Fruit fly (Drosophila melanogaster): ENCODE data around the gene HP1c.

The HP1c gene

DNA sequence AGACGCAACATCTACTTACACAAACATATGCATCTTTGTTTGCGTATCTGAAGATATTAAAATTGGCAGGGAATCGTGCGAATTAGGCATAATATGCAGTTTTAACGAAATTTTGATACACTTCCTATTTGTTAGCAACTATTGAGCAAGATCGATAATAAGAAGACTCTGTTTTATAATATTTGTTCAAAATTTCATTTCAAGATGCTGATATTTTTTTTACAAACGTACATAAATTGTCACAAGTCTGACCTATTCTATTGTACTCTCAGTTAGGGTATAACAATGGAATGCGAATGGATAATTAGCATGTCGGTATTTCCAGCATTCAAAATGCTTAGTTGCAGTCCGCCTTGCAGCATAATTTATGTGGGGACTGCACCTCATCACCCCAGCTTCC lies 17.6 kb upstream of the HP1c start:
- TF ChIP-seq CTCF (optimal IDR thresholded peaks at IDR 0.05) (no peak), CG8478 (optimal IDR thresholded peaks at IDR 0.05) (no peak)

DNA sequence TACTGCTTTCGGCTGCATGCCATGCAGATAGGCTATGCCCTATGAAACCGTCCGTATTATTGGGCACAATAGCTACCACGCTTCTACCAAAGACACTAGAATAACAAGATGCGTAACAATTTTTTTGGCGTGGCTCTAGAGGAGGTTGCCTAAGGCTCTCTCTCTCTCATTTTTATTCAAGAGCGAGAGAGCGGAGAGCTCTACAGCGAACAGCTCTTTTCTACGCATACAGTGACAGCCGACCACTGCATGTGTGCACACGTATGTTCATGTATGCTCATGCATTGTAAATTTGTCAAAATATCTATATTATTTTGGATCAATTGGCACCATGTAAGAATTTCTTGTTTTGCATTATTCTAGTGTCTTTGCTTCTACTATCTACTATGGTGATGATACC lies 12.4 kb upstream of the HP1c start:
- no peak for TF ChIP-seq CG8478 (optimal IDR thresholded peaks at IDR 0.05)
- TF ChIP-seq CTCF (optimal IDR thresholded peaks at IDR 0.05) = no peak

- no peak for TF ChIP-seq CG8478 (optimal IDR thresholded peaks at IDR 0.05)
- no peak for TF ChIP-seq CTCF (optimal IDR thresholded peaks at IDR 0.05)
Measured at dm6 chr3R:22733751-22734150, 11.7 kb upstream of the HP1c start, which contains the start of gene Takl2. Gene Takl2, minus strand, starts transcription at chr3R:22733851.

dm6 chr3R:22740930-22741329 lies 4.5 kb upstream of the HP1c start, which contains the start of the genes Dcr-1 and CG6985:
Gene Dcr-1, minus strand, starts transcription at chr3R:22741091.
Gene CG6985, plus strand, starts transcription at chr3R:22741150.
- TF ChIP-seq CTCF (optimal IDR thresholded peaks at IDR 0.05) (peak in 1 of 2 experiments; percentile 3), CG8478 (optimal IDR thresholded peaks at IDR 0.05) (no peak)

DNA sequence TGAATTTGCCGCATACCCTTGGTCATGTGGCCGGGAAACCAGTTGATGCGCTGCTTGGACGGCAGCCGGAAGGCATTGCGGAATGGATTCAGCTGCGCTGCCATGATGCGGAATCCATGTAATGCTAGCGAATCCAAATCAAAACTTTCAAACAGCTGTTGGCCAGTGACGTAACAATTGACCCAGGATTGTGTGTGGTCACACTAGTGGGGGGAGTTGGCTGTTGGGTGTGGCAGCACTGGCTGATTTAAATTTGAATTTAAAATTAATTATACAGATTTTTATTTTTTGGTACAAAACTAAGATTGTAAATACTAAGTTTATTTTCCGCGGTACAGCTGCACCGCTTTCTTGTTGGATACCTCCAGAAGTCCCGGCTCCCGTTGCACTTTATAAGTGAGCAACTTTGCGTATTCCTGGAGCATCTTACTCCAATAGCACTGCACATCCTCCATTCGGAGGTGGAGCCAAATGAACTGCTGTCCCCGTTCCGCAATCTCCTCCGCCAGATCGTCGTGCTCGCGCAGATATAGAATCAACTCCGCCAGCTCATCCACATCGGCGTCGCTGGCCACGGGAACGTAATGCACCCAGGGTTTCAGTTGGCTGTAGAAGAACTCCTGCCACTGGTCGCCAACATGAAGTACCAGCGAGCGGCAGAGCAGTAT lies 2.1 kb downstream of the HP1c start, which contains the start of gene CG17141:
CG17141 (minus strand) TSS at position 177 of the 668 bp plus-strand sequence.
- TF ChIP-seq CTCF (optimal IDR thresholded peaks at IDR 0.05) = no peak
- TF ChIP-seq CG8478 (optimal IDR thresholded peaks at IDR 0.05) = no peak

dm6 chr3R:22748956-22749355 lies 3.5 kb downstream of the HP1c start, which contains the start of gene CG31139:
Gene CG31139, minus strand, starts transcription at chr3R:22749056.
- TF ChIP-seq CTCF (optimal IDR thresholded peaks at IDR 0.05) (no peak), CG8478 (optimal IDR thresholded peaks at IDR 0.05) (no peak)

DNA sequence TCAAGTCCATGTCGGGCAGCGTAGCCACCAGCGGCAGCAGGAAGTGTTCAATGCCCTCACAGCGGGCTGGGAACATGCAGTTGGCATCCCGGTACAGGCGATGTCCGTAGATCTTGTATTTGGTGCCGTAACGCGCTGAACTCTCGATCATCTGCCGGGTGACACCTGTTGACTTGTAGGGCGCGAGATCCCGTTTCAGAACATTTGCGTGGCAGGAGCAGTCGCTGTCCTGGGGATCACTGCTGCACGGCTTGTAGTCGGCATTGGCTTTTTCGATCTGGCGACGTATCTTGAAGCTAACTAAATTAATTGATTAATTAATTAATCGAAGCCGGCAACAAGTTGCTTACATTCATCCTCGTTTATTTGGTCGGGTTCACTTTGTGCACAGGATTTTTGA lies 4.6 kb downstream of the HP1c start:
- TF ChIP-seq CTCF (optimal IDR thresholded peaks at IDR 0.05) = no peak
- TF ChIP-seq CG8478 (optimal IDR thresholded peaks at IDR 0.05) = no peak

dm6 chr3R:22750534-22750947 lies 5.1 kb downstream of the HP1c start, which contains the start of the genes rumi, CG7029 and Usp12-46:
Gene rumi, minus strand, starts transcription at chr3R:22750597.
Gene CG7029, plus strand, starts transcription at chr3R:22750901.
Gene Usp12-46, plus strand, starts transcription at chr3R:22750901.
- TF ChIP-seq CG8478 (optimal IDR thresholded peaks at IDR 0.05) (no peak), CTCF (optimal IDR thresholded peaks at IDR 0.05) (peak in 1 of 2 experiments; percentile 14)

- TF ChIP-seq CG8478 (optimal IDR thresholded peaks at IDR 0.05) (no peak), CTCF (optimal IDR thresholded peaks at IDR 0.05) (no peak)
Measured at dm6 chr3R:22751111-22751510, 5.7 kb downstream of the HP1c start.

DNA sequence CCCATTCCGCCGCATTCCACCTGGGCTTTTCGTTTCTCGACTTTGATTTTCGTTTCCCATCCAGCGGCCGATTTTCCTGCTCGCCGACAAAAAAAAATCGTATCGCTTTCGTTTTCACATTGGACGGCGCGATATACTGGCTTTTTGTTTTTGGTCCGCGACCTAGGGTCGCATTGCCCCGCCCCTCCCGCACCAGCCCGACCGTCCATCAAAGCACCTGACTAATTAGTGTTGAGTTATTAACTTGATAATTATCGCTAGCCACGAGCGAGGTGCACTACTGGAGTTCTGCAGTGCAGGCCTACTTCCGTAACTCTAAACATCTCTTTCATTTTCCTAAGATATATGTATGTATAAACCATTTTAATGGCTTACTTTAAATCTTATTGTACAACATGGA lies 6.3 kb downstream of the HP1c start:
- TF ChIP-seq CG8478 (optimal IDR thresholded peaks at IDR 0.05) (no peak), CTCF (optimal IDR thresholded peaks at IDR 0.05) (no peak)

DNA sequence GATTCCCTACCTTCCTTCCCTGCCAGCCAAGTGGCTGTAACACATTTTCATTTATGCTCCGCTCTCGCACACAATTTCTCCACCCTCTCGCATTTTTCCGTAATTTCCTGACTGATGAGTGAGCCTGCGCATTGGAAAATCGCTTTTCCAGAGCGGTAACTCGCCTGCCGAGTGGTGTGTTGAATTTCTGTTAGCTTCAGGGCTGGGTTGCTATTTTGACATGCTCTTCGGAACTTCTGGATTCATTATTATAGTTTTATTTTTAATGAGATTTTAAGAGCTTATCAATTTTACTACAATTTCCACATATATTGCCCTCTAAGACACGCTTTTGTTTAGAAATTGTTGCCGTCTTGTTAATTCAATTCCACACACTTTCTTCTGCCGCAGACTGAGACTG lies 7.5 kb downstream of the HP1c start:
- TF ChIP-seq CTCF (optimal IDR thresholded peaks at IDR 0.05) = no peak
- no peak for TF ChIP-seq CG8478 (optimal IDR thresholded peaks at IDR 0.05)

DNA sequence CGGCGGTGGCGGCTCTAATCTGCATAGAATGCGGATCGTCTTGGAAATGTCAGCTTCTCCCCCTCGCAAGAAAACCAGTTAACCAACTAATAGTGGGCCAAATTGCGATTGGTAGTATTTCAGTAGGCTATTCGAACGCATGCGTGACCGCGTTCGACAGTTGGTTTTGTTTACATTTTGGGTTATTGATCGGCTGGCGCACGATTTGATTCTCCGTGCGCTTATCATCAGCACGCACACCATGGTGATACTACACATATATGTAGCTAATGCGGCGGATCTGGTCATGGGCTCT lies 8.1 kb downstream of the HP1c start:
- TF ChIP-seq CG8478 (optimal IDR thresholded peaks at IDR 0.05) = no peak
- no peak for TF ChIP-seq CTCF (optimal IDR thresholded peaks at IDR 0.05)

dm6 chr3R:22753895-22754774 lies 8.7 kb downstream of the HP1c start:
- no peak for TF ChIP-seq CG8478 (optimal IDR thresholded peaks at IDR 0.05)
- TF ChIP-seq CTCF (optimal IDR thresholded peaks at IDR 0.05) = no peak

DNA sequence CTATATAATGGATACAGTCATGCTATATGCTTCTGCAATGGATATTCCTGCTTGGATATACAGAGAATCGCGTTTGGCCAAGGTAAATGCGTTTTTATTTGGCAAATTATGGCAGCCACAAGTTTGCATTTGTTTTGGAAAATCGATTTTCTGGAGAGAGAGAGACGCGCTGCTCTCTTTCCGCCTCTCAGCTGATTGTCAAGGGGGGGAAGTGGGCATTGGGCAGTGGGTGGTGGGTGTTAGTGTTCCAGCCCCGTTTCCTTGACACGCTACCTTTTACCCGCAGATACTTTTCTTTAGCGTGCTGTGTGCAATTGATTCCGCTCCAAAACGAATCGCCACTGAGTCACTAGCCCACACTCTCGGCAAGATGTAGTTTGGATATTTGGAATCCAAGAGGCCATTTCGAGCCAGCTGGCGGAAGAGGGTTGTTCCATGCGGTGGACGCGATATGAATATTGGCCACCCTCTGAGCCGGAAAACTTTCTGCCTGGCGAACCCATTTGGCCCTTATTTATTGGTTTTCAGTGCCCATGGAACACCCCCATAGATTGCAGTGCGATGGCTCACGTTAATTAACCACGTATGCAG lies 9.9 kb downstream of the HP1c start:
- TF ChIP-seq CG8478 (optimal IDR thresholded peaks at IDR 0.05) = no peak
- no peak for TF ChIP-seq CTCF (optimal IDR thresholded peaks at IDR 0.05)

DNA sequence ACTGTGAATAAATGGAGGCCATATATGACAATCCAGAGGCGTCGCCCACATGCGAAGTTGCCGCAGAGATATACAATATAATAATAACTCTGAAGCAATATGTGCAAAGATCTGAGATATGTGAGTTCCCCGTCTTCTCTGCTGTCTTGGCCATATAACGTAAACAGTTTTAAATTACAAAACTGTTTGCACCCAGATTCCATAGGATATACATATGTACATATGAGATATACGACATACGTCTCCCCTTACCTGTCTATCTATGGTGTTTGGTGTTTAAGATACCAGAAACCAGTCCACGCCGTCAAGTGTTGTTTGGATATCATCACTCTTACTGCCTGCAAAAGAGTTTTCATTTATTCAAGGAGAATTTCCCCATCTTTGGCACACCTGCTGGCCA lies 10.9 kb downstream of the HP1c start:
- no peak for TF ChIP-seq CG8478 (optimal IDR thresholded peaks at IDR 0.05)
- TF ChIP-seq CTCF (optimal IDR thresholded peaks at IDR 0.05) = no peak

All from S2 (cell line).